Worm (Caenorhabditis elegans) whole organism, L4/young adult: ENCODE measurements around the gene trx-5.

Source experiments
- W03F9.2 ChIP-seq: fragments of 150-350 bp; optimal IDR thresholded peaks from 2 replicates; lab custom pipeline; 2014; ENCODE audit warnings: missing biosample characterization, missing genetic modification characterization
- him-1 ChIP-seq: sonication (generic microtip); optimal IDR thresholded peaks from 2 replicates; lab custom pipeline; 2016; ENCODE audit warnings: missing genotype, missing genetic modification reagents, missing genetic modification characterization, missing compliant biosample characterization

- TF ChIP-seq W03F9.2 (tag; lab: Kevin White, UChicago) (no peak), him-1 (no peak)
Observed at ce11 chrV:1499140-1499539, 35.1 kb downstream of the trx-5 start, which contains the start of gene sru-27.
